Fruit fly (Drosophila melanogaster): ENCODE measurements around the gene CG31743.

dm6 chr2L:16842505-16842904, 36.8 kb upstream of the CG31743 start:
- TF ChIP-seq Dll (optimal IDR thresholded peaks at IDR 0.05) (no peak), usp (GFP tag; optimal IDR thresholded peaks at IDR 0.05) (no peak), CG8478 (optimal IDR thresholded peaks at IDR 0.05) (no peak), pan (optimal IDR thresholded peaks at IDR 0.05) (peak; percentile 66)

Measured in whole organism.